Fruit fly (Drosophila melanogaster): ENCODE data around the gene BigH1.
A peak's percentile ranks its signal among the peaks of the same experiment; 100 is the strongest.

BigH1 gene

DNA sequence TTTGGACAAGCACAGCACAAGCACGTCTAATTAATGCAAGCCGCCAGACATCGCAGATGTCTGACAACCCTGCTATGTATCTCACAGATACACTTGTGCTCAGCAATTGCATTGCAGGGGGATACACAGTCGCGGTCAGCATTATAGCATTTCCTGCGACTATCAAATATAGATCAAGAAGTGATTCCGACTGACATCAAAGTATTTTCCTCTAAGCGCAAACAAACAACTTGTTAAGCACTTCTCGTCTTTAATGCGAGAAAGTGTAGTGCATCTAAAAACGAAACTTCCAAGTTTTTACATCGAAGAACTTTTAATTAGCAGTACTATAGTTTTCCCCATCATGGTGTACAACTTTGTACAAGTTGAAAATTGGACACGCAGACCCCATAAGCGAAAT, 9.7 kb downstream of the BigH1 start (continued):
- TF ChIP-seq CG7271 (tag; optimal IDR thresholded peaks at IDR 0.05) (no peak), CG17802 (tag; optimal IDR thresholded peaks at IDR 0.05) (no peak), odd (GFP tag; optimal IDR thresholded peaks at IDR 0.05) (no peak), CG3847 (GFP tag; IDR thresholded peaks at IDR 0.05) (no peak), Lpt (GFP tag; optimal IDR thresholded peaks at IDR 0.05) (no peak), CG9797 (GFP tag; optimal IDR thresholded peaks at IDR 0.05) (no peak), gt (GFP tag; IDR thresholded peaks at IDR 0.05) (no peak), MTF-1 (GFP tag; optimal IDR thresholded peaks at IDR 0.05; ENCODE audit: borderline replicate concordance) (no peak), CG4730 (GFP tag; IDR thresholded peaks at IDR 0.05) (no peak), zf30C (GFP tag; optimal IDR thresholded peaks at IDR 0.05) (no peak), MESR4 (GFP tag; optimal IDR thresholded peaks at IDR 0.05) (no peak), en (GFP tag; optimal IDR thresholded peaks at IDR 0.05) (no peak), Ptx1 (GFP tag; IDR thresholded peaks at IDR 0.05) (no peak), CG10959 (GFP tag; IDR thresholded peaks at IDR 0.05) (no peak), CG5245 (GFP tag; optimal IDR thresholded peaks at IDR 0.05) (no peak), rib (GFP tag; IDR thresholded peaks at IDR 0.05) (no peak), Ada2b (GFP tag; IDR thresholded peaks at IDR 0.05) (0 out of 2 replicates have a peak, but pooled peaks have one; percentile 5), CG17328 (GFP tag; IDR thresholded peaks at IDR 0.05) (no peak), CG4854 (GFP tag; optimal IDR thresholded peaks at IDR 0.05) (no peak), Stat92E (GFP tag; optimal IDR thresholded peaks at IDR 0.05) (no peak), nmo (GFP tag; optimal IDR thresholded peaks at IDR 0.05) (peak; percentile 7), stc (GFP tag; IDR thresholded peaks at IDR 0.05) (peak; percentile 28; the same call in 1 of the 2 replicates), phol (tag; optimal IDR thresholded peaks at IDR 0.05) (peak; percentile 6), CG11696 (GFP tag; IDR thresholded peaks at IDR 0.05) (peak; percentile 79), Ssrp (tag; optimal IDR thresholded peaks at IDR 0.05) (no peak), CG8290 (GFP tag; optimal IDR thresholded peaks at IDR 0.05) (no peak), CG8290 (tag; optimal IDR thresholded peaks at IDR 0.05) (no peak), CG6175 (GFP tag; IDR thresholded peaks at IDR 0.05) (no peak), zfh2 (GFP tag; optimal IDR thresholded peaks at IDR 0.05) (no peak), H2.0 (GFP tag; IDR thresholded peaks at IDR 0.05) (no peak), CG12942 (GFP tag; optimal IDR thresholded peaks at IDR 0.05) (no peak), gem (tag; optimal IDR thresholded peaks at IDR 0.05) (peak; percentile 27), chif (GFP tag; optimal IDR thresholded peaks at IDR 0.05) (no peak), gsb (GFP tag; IDR thresholded peaks at IDR 0.05) (no peak), sr (GFP tag; IDR thresholded peaks at IDR 0.05) (no peak)

dm6 chr3R:14674762-14675161, 11.5 kb downstream of the BigH1 start:
- TF ChIP-seq chinmo (GFP tag; IDR thresholded peaks at IDR 0.05; ENCODE audit: partially characterized antibody) = no peak
- TF ChIP-seq vfl (GFP tag; optimal IDR thresholded peaks at IDR 0.05) = no peak
- peak; percentile 14 for TF ChIP-seq odd (GFP tag; optimal IDR thresholded peaks at IDR 0.05)
- TF ChIP-seq Ptx1 (GFP tag; IDR thresholded peaks at IDR 0.05) = peak; percentile 70
- TF ChIP-seq zf30C (GFP tag; optimal IDR thresholded peaks at IDR 0.05) = peak; percentile 82
- no peak for TF ChIP-seq CG14014 (GFP tag; IDR thresholded peaks at IDR 0.05)
- no peak for TF ChIP-seq usp (GFP tag; optimal IDR thresholded peaks at IDR 0.05)
- TF ChIP-seq pita (GFP tag; optimal IDR thresholded peaks at IDR 0.05) = no peak
- no peak for TF ChIP-seq unc-4 (GFP tag; IDR thresholded peaks at IDR 0.05; ENCODE audit: partially characterized antibody)
- no peak for TF ChIP-seq CG8478 (optimal IDR thresholded peaks at IDR 0.05)
- TF ChIP-seq Nf-YB (GFP tag; optimal IDR thresholded peaks at IDR 0.05) = peak; percentile 47
- TF ChIP-seq ab (GFP tag; optimal IDR thresholded peaks at IDR 0.05) = no peak
- TF ChIP-seq Ravus (GFP tag; IDR thresholded peaks at IDR 0.05) = no peak
- peak; percentile 61 for TF ChIP-seq CG1024 (GFP tag; IDR thresholded peaks at IDR 0.05)
- no peak for TF ChIP-seq CG11456 (GFP tag; IDR thresholded peaks at IDR 0.05)
- TF ChIP-seq dysf (GFP tag; IDR thresholded peaks at IDR 0.05) = peak; percentile 54; the same call in 1 of the 3 replicates
- peak; percentile 4 for TF ChIP-seq fd64A (GFP tag; optimal IDR thresholded peaks at IDR 0.05)
- TF ChIP-seq sr (GFP tag; IDR thresholded peaks at IDR 0.05) = 0 out of 3 replicates have a peak, but pooled peaks have one; percentile 17
- no peak for TF ChIP-seq CG13296 (GFP tag; optimal IDR thresholded peaks at IDR 0.05)
- peak; percentile 57; the same call in 1 of the 2 replicates for TF ChIP-seq CG32767 (GFP tag; IDR thresholded peaks at IDR 0.05)
- peak; percentile 35 for TF ChIP-seq Max (GFP tag; optimal IDR thresholded peaks at IDR 0.05)
- peak; percentile 89 for TF ChIP-seq zfh1 (GFP tag; IDR thresholded peaks at IDR 0.05)
- no peak for TF ChIP-seq CG6765 (GFP tag; optimal IDR thresholded peaks at IDR 0.05)

Measured in whole organism, embryonic.